Fruit fly (Drosophila melanogaster) whole organism: ENCODE data around the gene galla-2.

ENCODE experiments used
- CG8478 ChIP-seq: fragments of >200 bp; optimal IDR thresholded peaks from 2 replicates; lab custom pipeline; 2018; ENCODE audit warnings: inconsistent platforms
- Dll ChIP-seq: fragments of >200 bp; optimal IDR thresholded peaks from 2 replicates; lab custom pipeline; 2017
- EcR ChIP-seq, 2 experiments: fragments of >200 bp; optimal IDR thresholded peaks; 2 replicates each; lab custom pipeline; 2017; ENCODE audit warnings: missing biosample characterization in 2 of 2, missing genetic modification characterization in 2 of 2, missing genetic modification reagents in 2 of 2
- pan ChIP-seq: fragments of >200 bp; optimal IDR thresholded peaks from 2 replicates; lab custom pipeline; 2017
- psq ChIP-seq: fragments of >200 bp; optimal IDR thresholded peaks from 2 replicates; lab custom pipeline; 2017
- usp ChIP-seq: fragments of >200 bp; optimal IDR thresholded peaks from 2 replicates; lab custom pipeline; 2017; ENCODE audit warnings: missing biosample characterization, missing genetic modification characterization, mixed read lengths

The galla-2 gene

dm6 chr3L:10867778-10868382 lies 14.8 kb upstream of the galla-2 start:
- TF ChIP-seq CG8478 (lab: Kevin White, UChicago) (no peak), EcR (GFP tag; optimal IDR thresholded peaks at IDR 0.05; lab: Kevin White, UChicago) (no peak), pan (lab: Kevin White, UChicago) (no peak), usp (GFP tag; lab: Kevin White, UChicago) (no peak), psq (lab: Kevin White, UChicago) (no peak), Dll (lab: Kevin White, UChicago) (no peak)

dm6 chr3L:10869144-10869543 lies 13.5 kb upstream of the galla-2 start:
- TF ChIP-seq usp (GFP tag; lab: Kevin White, UChicago) = no peak
- TF ChIP-seq Dll (lab: Kevin White, UChicago) = no peak
- no peak for TF ChIP-seq CG8478 (lab: Kevin White, UChicago)
- TF ChIP-seq pan (lab: Kevin White, UChicago) = no peak
- TF ChIP-seq EcR (GFP tag; optimal IDR thresholded peaks at IDR 0.05; lab: Kevin White, UChicago) = no peak
- TF ChIP-seq psq (lab: Kevin White, UChicago) = no peak

- TF ChIP-seq Dll (lab: Kevin White, UChicago) (no peak), psq (lab: Kevin White, UChicago) (no peak), EcR (GFP tag; optimal IDR thresholded peaks at IDR 0.05; lab: Kevin White, UChicago) (no peak), CG8478 (lab: Kevin White, UChicago) (no peak), usp (GFP tag; lab: Kevin White, UChicago) (no peak), pan (lab: Kevin White, UChicago) (no peak)
Observed at dm6 chr3L:10870087-10870486, 12.6 kb upstream of the galla-2 start.

dm6 chr3L:10871534-10871933 lies 11.2 kb upstream of the galla-2 start:
- TF ChIP-seq usp (GFP tag; lab: Kevin White, UChicago) (no peak), psq (lab: Kevin White, UChicago) (no peak), Dll (lab: Kevin White, UChicago) (no peak), pan (lab: Kevin White, UChicago) (no peak), EcR (GFP tag; optimal IDR thresholded peaks at IDR 0.05; lab: Kevin White, UChicago) (no peak), CG8478 (lab: Kevin White, UChicago) (no peak)

- TF ChIP-seq psq (lab: Kevin White, UChicago) (no peak), Dll (lab: Kevin White, UChicago) (no peak), pan (lab: Kevin White, UChicago) (no peak), usp (GFP tag; lab: Kevin White, UChicago) (no peak), EcR (GFP tag; optimal IDR thresholded peaks at IDR 0.05; lab: Kevin White, UChicago) (no peak), CG8478 (lab: Kevin White, UChicago) (no peak)
Observed at dm6 chr3L:10876036-10876435, 6.7 kb upstream of the galla-2 start.

dm6 chr3L:10878842-10879241 lies 3.8 kb upstream of the galla-2 start, which contains the start of the genes CG6418 and Blos4:
CG6418 (minus strand) TSS chr3L:10879037.
Blos4 (plus strand) TSS chr3L:10879085.
- no peak for TF ChIP-seq pan (lab: Kevin White, UChicago)
- no peak for TF ChIP-seq usp (GFP tag; lab: Kevin White, UChicago)
- no peak for TF ChIP-seq Dll (lab: Kevin White, UChicago)
- TF ChIP-seq EcR (GFP tag; optimal IDR thresholded peaks at IDR 0.05; lab: Kevin White, UChicago) = no peak
- no peak for TF ChIP-seq psq (lab: Kevin White, UChicago)
- no peak for TF ChIP-seq CG8478 (lab: Kevin White, UChicago)

- TF ChIP-seq psq (lab: Kevin White, UChicago) (no peak), EcR (GFP tag; optimal IDR thresholded peaks at IDR 0.05; lab: Kevin White, UChicago) (no peak), CG8478 (lab: Kevin White, UChicago) (no peak), usp (GFP tag; lab: Kevin White, UChicago) (no peak), pan (lab: Kevin White, UChicago) (no peak), Dll (lab: Kevin White, UChicago) (no peak)
Observed at dm6 chr3L:10885711-10886272, 3.1 kb downstream of the galla-2 start.

- no peak for TF ChIP-seq Dll (lab: Kevin White, UChicago)
- no peak for TF ChIP-seq CG8478 (lab: Kevin White, UChicago)
- no peak for TF ChIP-seq pan (lab: Kevin White, UChicago)
- no peak for TF ChIP-seq EcR (GFP tag; optimal IDR thresholded peaks at IDR 0.05; lab: Kevin White, UChicago)
- TF ChIP-seq psq (lab: Kevin White, UChicago) = no peak
- no peak for TF ChIP-seq usp (GFP tag; lab: Kevin White, UChicago)
Observed at dm6 chr3L:10886371-10886770, 3.7 kb downstream of the galla-2 start, which contains the start of gene OXA1L. OXA1L (minus strand) TSS chr3L:10886471.

- no peak for TF ChIP-seq pan (lab: Kevin White, UChicago)
- TF ChIP-seq EcR (GFP tag; optimal IDR thresholded peaks at IDR 0.05; lab: Kevin White, UChicago) = no peak
Observed at dm6 chr3L:10889000-10889691, 6.5 kb downstream of the galla-2 start.

- no peak for TF ChIP-seq psq (lab: Kevin White, UChicago)
- TF ChIP-seq usp (GFP tag; lab: Kevin White, UChicago) = no peak
- TF ChIP-seq pan (lab: Kevin White, UChicago) = no peak
- no peak for TF ChIP-seq CG8478 (lab: Kevin White, UChicago)
- TF ChIP-seq EcR (GFP tag; optimal IDR thresholded peaks at IDR 0.05; lab: Kevin White, UChicago) = no peak
- no peak for TF ChIP-seq Dll (lab: Kevin White, UChicago)
Observed at dm6 chr3L:10889692-10890089, 7.0 kb downstream of the galla-2 start, which contains the start of gene Cpr67Fa1. Cpr67Fa1 (plus strand) TSS chr3L:10889990.

- no peak for TF ChIP-seq psq (lab: Kevin White, UChicago)
- no peak for TF ChIP-seq usp (GFP tag; lab: Kevin White, UChicago)
- no peak for TF ChIP-seq Dll (lab: Kevin White, UChicago)
- no peak for TF ChIP-seq EcR (GFP tag; optimal IDR thresholded peaks at IDR 0.05; lab: Kevin White, UChicago)
- TF ChIP-seq pan (lab: Kevin White, UChicago) = no peak
- no peak for TF ChIP-seq CG8478 (lab: Kevin White, UChicago)
Observed at dm6 chr3L:10891414-10891813, 8.7 kb downstream of the galla-2 start, which contains the start of gene Cpr67Fa2. Cpr67Fa2 (plus strand) TSS chr3L:10891714.
